Fruit fly (Drosophila melanogaster): ENCODE results near the gene Mob2.

Gene Mob2

DNA sequence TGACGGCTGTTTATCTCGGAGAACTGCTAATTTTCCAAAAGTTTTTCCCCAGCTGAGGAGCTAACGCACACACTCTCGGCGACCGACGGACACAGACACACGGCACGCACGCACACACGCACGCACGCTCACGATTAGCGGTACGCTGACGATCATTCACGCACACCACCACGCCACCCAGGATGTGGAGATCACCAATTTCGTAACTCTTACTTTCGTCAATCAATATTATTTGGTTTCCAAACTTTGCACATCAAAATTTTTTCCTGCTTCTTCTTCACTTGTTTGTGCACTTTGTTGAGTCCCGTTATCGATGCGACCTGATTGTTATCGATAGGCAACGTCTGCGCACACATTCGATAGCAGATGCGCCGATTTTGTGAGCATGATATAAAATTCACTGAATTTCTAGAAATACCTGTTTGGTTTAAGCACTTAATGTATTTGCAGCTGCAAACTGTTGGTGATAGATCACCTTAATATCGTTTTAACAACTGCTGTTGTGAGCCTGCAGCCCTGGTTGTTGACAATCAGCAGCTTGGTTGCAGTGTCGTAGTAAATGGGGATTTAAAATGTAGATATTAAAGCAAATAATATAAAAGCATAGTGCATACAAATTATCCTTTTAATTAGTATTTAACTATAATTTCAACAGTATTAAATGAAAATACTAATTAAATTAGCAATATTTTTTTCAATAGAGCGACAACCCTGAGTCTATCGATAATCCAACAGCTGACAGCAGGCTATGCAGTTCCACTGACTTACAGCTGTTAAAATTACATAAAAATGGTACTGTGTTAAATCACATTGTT, at the start of gene Mob2, which contains the start of gene CG7394:
Gene Mob2, minus strand, starts transcription at position 288 of the 815 bp plus-strand sequence.
Gene CG7394, plus strand, starts transcription at position 51 of the 815 bp plus-strand sequence.
- TF ChIP-seq psq (optimal IDR thresholded peaks at IDR 0.05), result no peak
- TF ChIP-seq Myc (optimal IDR thresholded peaks at IDR 0.05), result no peak
- no peak for TF ChIP-seq Sin3A (optimal IDR thresholded peaks at IDR 0.05)
- TF ChIP-seq insv (optimal IDR thresholded peaks at IDR 0.05), result no peak
- no peak for TF ChIP-seq ttk (optimal IDR thresholded peaks at IDR 0.05)
- TF ChIP-seq h (optimal IDR thresholded peaks at IDR 0.05), result no peak

- no peak for TF ChIP-seq h (optimal IDR thresholded peaks at IDR 0.05)
- no peak for TF ChIP-seq psq (optimal IDR thresholded peaks at IDR 0.05)
- no peak for TF ChIP-seq Myc (optimal IDR thresholded peaks at IDR 0.05)
- no peak for TF ChIP-seq Sin3A (optimal IDR thresholded peaks at IDR 0.05)
- TF ChIP-seq insv (optimal IDR thresholded peaks at IDR 0.05), result no peak
- no peak for TF ChIP-seq ttk (optimal IDR thresholded peaks at IDR 0.05)
Measured at dm6 chr3L:11609835-11610234, 47.8 kb upstream of the Mob2 start, which contains the start of gene CG42832. Gene CG42832 (plus strand): TSS chr3L:11610135.

DNA sequence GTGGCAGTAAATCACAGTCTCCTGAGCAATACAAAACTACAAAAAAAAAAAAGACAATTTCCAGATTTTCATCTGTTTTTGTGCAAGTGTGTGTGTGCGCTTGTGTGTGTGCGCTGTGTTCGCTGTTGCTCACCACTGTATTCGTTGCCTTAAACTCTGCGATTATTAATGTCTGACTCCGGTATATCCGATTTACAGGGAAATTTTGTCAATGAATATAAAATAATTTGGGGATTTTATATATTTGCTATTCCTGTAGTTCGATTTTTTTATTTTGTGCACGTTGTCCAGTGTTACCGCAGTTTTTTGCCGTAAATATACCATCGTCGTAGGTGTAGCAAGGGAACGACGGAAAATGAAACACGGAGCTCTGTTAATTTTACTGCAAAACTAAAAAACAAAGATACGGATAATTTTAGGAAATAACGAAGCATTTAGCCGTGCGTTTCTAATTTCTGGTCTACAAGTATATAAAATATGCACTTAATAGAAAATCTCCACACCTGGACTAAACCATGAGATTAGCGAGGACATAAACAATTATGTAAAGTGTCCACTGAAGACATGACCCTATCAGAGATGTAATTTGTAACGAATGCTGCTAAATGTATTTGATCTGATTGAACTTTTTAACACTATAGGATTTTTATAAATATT, 47.2 kb upstream of the Mob2 start, which contains the start of gene Duba:
Gene Duba, minus strand, starts transcription at position 313 of the 657 bp plus-strand sequence.
- no peak for TF ChIP-seq insv (optimal IDR thresholded peaks at IDR 0.05)
- no peak for TF ChIP-seq ttk (optimal IDR thresholded peaks at IDR 0.05)
- no peak for TF ChIP-seq psq (optimal IDR thresholded peaks at IDR 0.05)
- no peak for TF ChIP-seq Myc (optimal IDR thresholded peaks at IDR 0.05)
- TF ChIP-seq h (optimal IDR thresholded peaks at IDR 0.05), result no peak
- no peak for TF ChIP-seq Sin3A (optimal IDR thresholded peaks at IDR 0.05)

DNA sequence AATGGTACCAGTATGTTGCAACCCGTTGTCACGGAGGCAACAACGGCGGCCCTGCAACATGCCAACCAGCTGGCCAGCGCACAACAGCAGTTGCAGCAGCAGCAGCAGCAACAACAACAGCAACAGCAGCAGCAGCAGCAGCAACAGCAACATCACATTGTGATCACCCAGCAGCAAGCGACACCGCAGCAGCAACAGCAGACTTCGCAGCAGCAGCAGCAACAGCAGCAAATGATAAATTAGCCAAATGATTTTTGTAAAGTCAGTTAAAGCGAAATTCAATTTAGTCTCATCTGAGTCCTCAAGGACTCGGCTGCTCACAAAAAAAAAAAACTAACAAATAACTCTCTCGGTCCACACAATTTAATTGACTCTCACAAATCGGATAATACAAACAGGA, 42.2 kb upstream of the Mob2 start:
- no peak for TF ChIP-seq h (optimal IDR thresholded peaks at IDR 0.05)
- no peak for TF ChIP-seq Sin3A (optimal IDR thresholded peaks at IDR 0.05)
- no peak for TF ChIP-seq insv (optimal IDR thresholded peaks at IDR 0.05)
- TF ChIP-seq Myc (optimal IDR thresholded peaks at IDR 0.05), result no peak
- no peak for TF ChIP-seq ttk (optimal IDR thresholded peaks at IDR 0.05)
- TF ChIP-seq psq (optimal IDR thresholded peaks at IDR 0.05), result no peak

- TF ChIP-seq h (optimal IDR thresholded peaks at IDR 0.05), result no peak
- TF ChIP-seq ttk (optimal IDR thresholded peaks at IDR 0.05), result no peak
- TF ChIP-seq psq (optimal IDR thresholded peaks at IDR 0.05), result no peak
- TF ChIP-seq insv (optimal IDR thresholded peaks at IDR 0.05), result no peak
- no peak for TF ChIP-seq Sin3A (optimal IDR thresholded peaks at IDR 0.05)
- no peak for TF ChIP-seq Myc (optimal IDR thresholded peaks at IDR 0.05)
Measured at dm6 chr3L:11602040-11602439, 40.0 kb upstream of the Mob2 start.

- TF ChIP-seq ttk (optimal IDR thresholded peaks at IDR 0.05) (no peak), Myc (optimal IDR thresholded peaks at IDR 0.05) (no peak), Sin3A (optimal IDR thresholded peaks at IDR 0.05) (no peak), insv (optimal IDR thresholded peaks at IDR 0.05) (no peak), psq (optimal IDR thresholded peaks at IDR 0.05) (no peak), h (optimal IDR thresholded peaks at IDR 0.05) (no peak)
Measured at dm6 chr3L:11601133-11601532, 39.1 kb upstream of the Mob2 start.

- TF ChIP-seq Sin3A (optimal IDR thresholded peaks at IDR 0.05), result no peak
- no peak for TF ChIP-seq psq (optimal IDR thresholded peaks at IDR 0.05)
- no peak for TF ChIP-seq ttk (optimal IDR thresholded peaks at IDR 0.05)
- no peak for TF ChIP-seq insv (optimal IDR thresholded peaks at IDR 0.05)
- no peak for TF ChIP-seq h (optimal IDR thresholded peaks at IDR 0.05)
Measured at dm6 chr3L:11599965-11600420, 38.0 kb upstream of the Mob2 start, which contains the start of the genes CG14137 and CG46394. Gene CG14137 (minus strand): TSS chr3L:11600065. Gene CG46394 (plus strand): TSS chr3L:11600370.

dm6 chr3L:11599255-11599654, 37.2 kb upstream of the Mob2 start:
- TF ChIP-seq insv (optimal IDR thresholded peaks at IDR 0.05), result no peak
- TF ChIP-seq Myc (optimal IDR thresholded peaks at IDR 0.05), result no peak
- TF ChIP-seq psq (optimal IDR thresholded peaks at IDR 0.05), result no peak
- TF ChIP-seq h (optimal IDR thresholded peaks at IDR 0.05), result no peak
- no peak for TF ChIP-seq Sin3A (optimal IDR thresholded peaks at IDR 0.05)
- no peak for TF ChIP-seq ttk (optimal IDR thresholded peaks at IDR 0.05)

dm6 chr3L:11596585-11597252, 34.7 kb upstream of the Mob2 start, which contains the start of gene CG7368:
Gene CG7368 (plus strand): TSS chr3L:11597202.
- TF ChIP-seq h (optimal IDR thresholded peaks at IDR 0.05) (no peak), Sin3A (optimal IDR thresholded peaks at IDR 0.05) (no peak), insv (optimal IDR thresholded peaks at IDR 0.05) (no peak), psq (optimal IDR thresholded peaks at IDR 0.05) (no peak), Myc (optimal IDR thresholded peaks at IDR 0.05) (no peak), ttk (optimal IDR thresholded peaks at IDR 0.05) (no peak)

dm6 chr3L:11593778-11594177, 31.7 kb upstream of the Mob2 start:
- no peak for TF ChIP-seq psq (optimal IDR thresholded peaks at IDR 0.05)
- TF ChIP-seq insv (optimal IDR thresholded peaks at IDR 0.05), result no peak
- no peak for TF ChIP-seq Myc (optimal IDR thresholded peaks at IDR 0.05)
- TF ChIP-seq ttk (optimal IDR thresholded peaks at IDR 0.05), result no peak
- TF ChIP-seq h (optimal IDR thresholded peaks at IDR 0.05), result no peak
- no peak for TF ChIP-seq Sin3A (optimal IDR thresholded peaks at IDR 0.05)

dm6 chr3L:11591803-11592202, 29.8 kb upstream of the Mob2 start:
- no peak for TF ChIP-seq psq (optimal IDR thresholded peaks at IDR 0.05)
- TF ChIP-seq h (optimal IDR thresholded peaks at IDR 0.05), result no peak
- no peak for TF ChIP-seq insv (optimal IDR thresholded peaks at IDR 0.05)
- no peak for TF ChIP-seq ttk (optimal IDR thresholded peaks at IDR 0.05)
- no peak for TF ChIP-seq Myc (optimal IDR thresholded peaks at IDR 0.05)
- TF ChIP-seq Sin3A (optimal IDR thresholded peaks at IDR 0.05), result no peak

All from Kc167 (cell line).